Fruit fly (Drosophila melanogaster) whole organism, embryonic: ENCODE data around the gene Atac2.

Experiments used
- Abd-B ChIP-seq: fragments of 200-800 bp; sonication (Bioruptor generic); optimal IDR thresholded peaks from 2 replicates; lab custom pipeline; 2018; ENCODE audit warnings: missing biosample characterization, mild to moderate bottlenecking, missing genetic modification characterization, moderate library complexity
- CG10209 ChIP-seq: fragments of 200-800 bp; sonication (Bioruptor generic); optimal IDR thresholded peaks from 3 replicates; lab custom pipeline; 2017; ENCODE audit warnings: missing biosample characterization, mild to moderate bottlenecking, missing genetic modification characterization, missing genetic modification reagents
- CG12104 ChIP-seq: fragments of 200-800 bp; sonication (Bioruptor generic); optimal IDR thresholded peaks from 3 replicates; lab custom pipeline; 2016; ENCODE audit warnings: missing biosample characterization, missing genetic modification characterization
- CG12236 ChIP-seq: fragments of 200-800 bp; sonication (Bioruptor generic); optimal IDR thresholded peaks from 2 replicates; lab custom pipeline; 2016; ENCODE audit warnings: missing biosample characterization, missing genetic modification characterization
- CG1233 ChIP-seq: fragments of 200-800 bp; sonication (Bioruptor generic); optimal IDR thresholded peaks from 4 replicates; lab custom pipeline; 2018; ENCODE audit warnings: missing biosample characterization, mild to moderate bottlenecking, missing genetic modification characterization
- CG14050 ChIP-seq: fragments of 200-800 bp; sonication (Bioruptor generic); IDR thresholded peaks from 3 replicates; pipeline ENCODE4 v1.3.6; 2022; ENCODE audit warnings: missing biosample characterization, missing genetic modification characterization
- CG15011 ChIP-seq: fragments of 200-800 bp; sonication (Bioruptor generic); optimal IDR thresholded peaks from 3 replicates; lab custom pipeline; 2018; ENCODE audit warnings: missing biosample characterization, mild to moderate bottlenecking, missing genetic modification characterization
- CG15514 ChIP-seq: fragments of 200-800 bp; sonication (Bioruptor generic); optimal IDR thresholded peaks from 3 replicates; lab custom pipeline; 2017; ENCODE audit warnings: missing biosample characterization, missing genetic modification characterization, mild to moderate bottlenecking, moderate library complexity, missing genetic modification reagents
- CG15601 ChIP-seq: fragments of 200-800 bp; sonication (Bioruptor generic); optimal IDR thresholded peaks from 3 replicates; lab custom pipeline; 2019; ENCODE audit warnings: missing biosample characterization, mild to moderate bottlenecking, missing genetic modification characterization, moderate library complexity
- CG1602 ChIP-seq: fragments of 200-800 bp; sonication (Bioruptor generic); optimal IDR thresholded peaks from 3 replicates; lab custom pipeline; 2016; ENCODE audit warnings: missing biosample characterization, missing genetic modification characterization
- CG17568 ChIP-seq: fragments of 200-800 bp; sonication (Bioruptor generic); optimal IDR thresholded peaks from 2 replicates; lab custom pipeline; 2018; ENCODE audit warnings: missing biosample characterization, mild to moderate bottlenecking, missing genetic modification characterization, moderate library complexity
- CG17912 ChIP-seq: fragments of 200-800 bp; sonication (Bioruptor generic); optimal IDR thresholded peaks from 2 replicates; lab custom pipeline; 2018; ENCODE audit warnings: missing biosample characterization, mild to moderate bottlenecking, missing genetic modification characterization
- CG18011 ChIP-seq: fragments of 200-800 bp; sonication (Bioruptor generic); optimal IDR thresholded peaks from 2 replicates; lab custom pipeline; 2017; ENCODE audit warnings: missing biosample characterization, missing genetic modification characterization, mild to moderate bottlenecking, moderate library complexity, missing genotype
- CG30431 ChIP-seq: fragments of 200-800 bp; sonication (Bioruptor generic); optimal IDR thresholded peaks from 2 replicates; lab custom pipeline; 2017; ENCODE audit warnings: missing biosample characterization, missing genetic modification characterization
- CG34422 ChIP-seq: fragments of 200-800 bp; sonication (Bioruptor generic); IDR thresholded peaks from 3 replicates; pipeline ENCODE4 v1.3.6; 2022; ENCODE audit warnings: missing biosample characterization, missing genetic modification characterization
- CG43689 ChIP-seq: fragments of 200-800 bp; sonication (Bioruptor generic); IDR thresholded peaks from 2 replicates; pipeline ENCODE4 v1.3.6; 2022; ENCODE audit warnings: missing biosample characterization, missing genetic modification characterization
- CG6765 ChIP-seq: fragments of 200-800 bp; sonication (Bioruptor generic); optimal IDR thresholded peaks from 3 replicates; lab custom pipeline; 2017; ENCODE audit warnings: missing biosample characterization, mild to moderate bottlenecking, missing genetic modification characterization
- CG9727 ChIP-seq: fragments of 200-800 bp; sonication (Bioruptor generic); optimal IDR thresholded peaks from 3 replicates; lab custom pipeline; 2017; ENCODE audit warnings: missing biosample characterization, mild to moderate bottlenecking, missing genetic modification characterization
- CG9876 ChIP-seq: fragments of 200-800 bp; sonication (Bioruptor generic); optimal IDR thresholded peaks from 2 replicates; lab custom pipeline; 2016; ENCODE audit warnings: missing biosample characterization, missing genetic modification characterization
- CHES-1-like ChIP-seq: fragments of 200-800 bp; sonication (Bioruptor generic); optimal IDR thresholded peaks from 2 replicates; lab custom pipeline; 2016; ENCODE audit warnings: missing biosample characterization, missing genetic modification characterization
- CTCF ChIP-seq: fragments of 200-800 bp; sonication (Bioruptor generic); optimal IDR thresholded peaks from 2 replicates; lab custom pipeline; 2017; ENCODE audit warnings: missing biosample characterization, mild to moderate bottlenecking, missing genetic modification characterization, moderate library complexity
- CoRest ChIP-seq: fragments of 200-800 bp; sonication (Bioruptor generic); optimal IDR thresholded peaks from 3 replicates; lab custom pipeline; 2018; ENCODE audit warnings: missing biosample characterization, mild to moderate bottlenecking, missing genetic modification characterization, moderate library complexity
- Dip2 ChIP-seq: fragments of 200-800 bp; sonication (Bioruptor generic); IDR thresholded peaks from 2 replicates; pipeline ENCODE4 v1.3.6; 2022; ENCODE audit warnings: missing biosample characterization, missing genetic modification characterization
- Eip74EF ChIP-seq, 2 experiments: fragments of 200-800 bp in 1 of 2; fragments of >200 bp in 1 of 2; sonication (Bioruptor generic) in 1 of 2; optimal IDR thresholded peaks; 2 replicates each; lab custom pipeline; 2017 to 2019; ENCODE audit warnings: missing biosample characterization in 2 of 2, missing genetic modification characterization in 2 of 2, mild to moderate bottlenecking in 1 of 2, moderate library complexity in 1 of 2
- HHEX ChIP-seq: fragments of 200-800 bp; sonication (Bioruptor generic); optimal IDR thresholded peaks from 3 replicates; lab custom pipeline; 2017; ENCODE audit warnings: missing biosample characterization, mild to moderate bottlenecking, missing genetic modification characterization, missing genetic modification reagents
- Hand ChIP-seq: fragments of 200-800 bp; sonication (Bioruptor generic); optimal IDR thresholded peaks from 2 replicates; lab custom pipeline; 2017; ENCODE audit warnings: mild to moderate bottlenecking, missing biosample characterization, missing genetic modification reagents, missing genetic modification characterization
- MBD-R2 ChIP-seq: fragments of 200-800 bp; sonication (Bioruptor generic); IDR thresholded peaks from 2 replicates; pipeline ENCODE4 v1.3.6; 2022; ENCODE audit warnings: missing biosample characterization, missing genetic modification characterization
- Mad ChIP-seq: fragments of 200-800 bp; sonication (Bioruptor generic); optimal IDR thresholded peaks from 2 replicates; lab custom pipeline; 2016; ENCODE audit warnings: missing biosample characterization, missing genetic modification characterization
- Oaz ChIP-seq: fragments of 200-800 bp; sonication (Bioruptor generic); IDR thresholded peaks from 2 replicates; pipeline ENCODE4 v1.3.6; 2022; ENCODE audit warnings: missing biosample characterization, missing genetic modification characterization
- PHDP ChIP-seq: fragments of 200-800 bp; sonication (Bioruptor generic); optimal IDR thresholded peaks from 3 replicates; lab custom pipeline; 2018; ENCODE audit warnings: missing biosample characterization, mild to moderate bottlenecking, missing genetic modification characterization, moderate library complexity
- Sry-δ ChIP-seq: fragments of 200-800 bp; sonication (Bioruptor generic); optimal IDR thresholded peaks from 2 replicates; lab custom pipeline; 2016; ENCODE audit warnings: missing biosample characterization, missing genetic modification characterization
- bbx ChIP-seq: fragments of 200-800 bp; sonication (Bioruptor generic); IDR thresholded peaks from 2 replicates; pipeline ENCODE4 v1.3.6; 2022; ENCODE audit warnings: missing biosample characterization, missing genetic modification characterization; ENCODE audit not compliant: partially characterized antibody
- br ChIP-seq: fragments of >200 bp; optimal IDR thresholded peaks from 2 replicates; lab custom pipeline; 2017
- btn ChIP-seq: fragments of 200-800 bp; sonication (Bioruptor generic); optimal IDR thresholded peaks from 2 replicates; lab custom pipeline; 2016; ENCODE audit warnings: missing biosample characterization, missing genetic modification characterization
- chif ChIP-seq, 2 experiments: fragments of 200-800 bp; sonication (Bioruptor generic); optimal IDR thresholded peaks; 3 replicates each; lab custom pipeline; 2016; ENCODE audit warnings: missing biosample characterization in 2 of 2, missing genetic modification characterization in 2 of 2
- corto ChIP-seq: fragments of 200-800 bp; sonication (Bioruptor generic); optimal IDR thresholded peaks from 2 replicates; lab custom pipeline; 2016; ENCODE audit warnings: missing biosample characterization, mild to moderate bottlenecking, missing genetic modification characterization, moderate library complexity
- cwo ChIP-seq: fragments of 200-800 bp; sonication (Bioruptor generic); optimal IDR thresholded peaks from 3 replicates; lab custom pipeline; 2017; ENCODE audit warnings: missing biosample characterization, missing genetic modification characterization, mild to moderate bottlenecking, moderate library complexity, missing genetic modification reagents
- dmrt99B ChIP-seq: fragments of 200-800 bp; sonication (Bioruptor generic); optimal IDR thresholded peaks from 2 replicates; lab custom pipeline; 2018; ENCODE audit warnings: missing biosample characterization, mild to moderate bottlenecking, missing genetic modification characterization, moderate library complexity
- eve ChIP-seq, 2 experiments: fragments of >200 bp; optimal IDR thresholded peaks; 2 replicates each; lab custom pipeline; 2017; ENCODE audit warnings: missing biosample characterization in 2 of 2, missing genetic modification characterization in 2 of 2
- fd102C ChIP-seq: fragments of 200-800 bp; sonication (Bioruptor generic); optimal IDR thresholded peaks from 2 replicates; lab custom pipeline; 2018; ENCODE audit warnings: missing biosample characterization, mild to moderate bottlenecking, missing genetic modification characterization, moderate library complexity
- gcm2 ChIP-seq: fragments of 200-800 bp; sonication (Bioruptor generic); optimal IDR thresholded peaks from 2 replicates; lab custom pipeline; 2016; ENCODE audit warnings: missing biosample characterization, missing genetic modification characterization
- gsb ChIP-seq: fragments of 200-800 bp; sonication (Bioruptor generic); IDR thresholded peaks from 2 replicates; pipeline ENCODE4 v1.3.6; 2022; ENCODE audit warnings: missing biosample characterization, missing genetic modification characterization
- nom ChIP-seq: fragments of 200-800 bp; sonication (Bioruptor generic); optimal IDR thresholded peaks from 2 replicates; lab custom pipeline; 2017; ENCODE audit warnings: missing biosample characterization, missing genetic modification characterization, mild to moderate bottlenecking, moderate library complexity, missing genetic modification reagents
- pan ChIP-seq, 4 experiments: fragments of >200 bp in 3 of 4; fragments of 200-800 bp in 1 of 4; sonication (Bioruptor generic) in 1 of 4; optimal IDR thresholded peaks in 3 of 4; IDR thresholded peaks in 1 of 4; 2 replicates each; pipeline versions ENCODE4 v1.3.6 to Lab custom; 2017 to 2022; ENCODE audit warnings: missing biosample characterization in 2 of 4, missing genetic modification characterization in 2 of 4, mixed read lengths in 1 of 4
- psq ChIP-seq: fragments of 200-800 bp; sonication (Bioruptor generic); optimal IDR thresholded peaks from 2 replicates; lab custom pipeline; 2017; ENCODE audit warnings: missing biosample characterization, missing genetic modification characterization
- ttk ChIP-seq: fragments of 200-800 bp; sonication (Bioruptor generic); IDR thresholded peaks from 2 replicates; pipeline ENCODE4 v2.1.2; 2022; ENCODE audit warnings: missing biosample characterization, missing genetic modification characterization
- vnd ChIP-seq: fragments of 200-800 bp; sonication (Bioruptor generic); IDR thresholded peaks from 3 replicates; pipeline ENCODE4 v1.3.6; 2022; ENCODE audit warnings: missing biosample characterization, missing genetic modification characterization; ENCODE audit not compliant: partially characterized antibody
- wor ChIP-seq: fragments of 200-800 bp; sonication (Bioruptor generic); IDR thresholded peaks from 2 replicates; pipeline ENCODE4 v1.3.6; 2022; ENCODE audit warnings: missing biosample characterization, missing genetic modification characterization
- yki ChIP-seq: fragments of >200 bp; optimal IDR thresholded peaks from 3 replicates; lab custom pipeline; 2018
- z ChIP-seq: fragments of 200-800 bp; sonication (Bioruptor generic); IDR thresholded peaks from 3 replicates; pipeline ENCODE4 v1.3.6; 2022; ENCODE audit warnings: missing biosample characterization, missing genetic modification characterization

Atac2 gene

dm6 chr2L:18617003-18617402 is 5.0 kb upstream of the Atac2 start, which contains the start of gene MESR3 (continued):
- TF ChIP-seq CG1233 (peak; percentile 81), HHEX (GFP tag; lab: Kevin White, UChicago) (peak; percentile 44), corto (GFP tag; lab: Kevin White, UChicago) (no peak), dmrt99B (no peak), ttk (GFP tag; lab: Robert Waterston, UW) (peak; percentile 60; the same call in 1 of the 2 replicates), gcm2 (GFP tag; lab: Kevin White, UChicago) (no peak), vnd (GFP tag; lab: Robert Waterston, UW) (no peak), CHES-1-like (no peak), CG12104 (GFP tag; lab: Kevin White, UChicago) (peak; percentile 19), psq (GFP tag; lab: Kevin White, UChicago) (peak; percentile 23), z (0 out of 3 replicates have a peak, but pooled peaks have one; percentile 30), gsb (GFP tag; lab: Robert Waterston, UW) (no peak), CG15601 (tag; lab: Kevin White, UChicago) (peak; percentile 69), Abd-B (GFP tag; lab: Kevin White, UChicago) (no peak), CG6765 (GFP tag; lab: Kevin White, UChicago) (peak; percentile 86), CG17568 (GFP tag; lab: Kevin White, UChicago) (peak; percentile 36), cwo (peak; percentile 80), CG17912 (GFP tag; lab: Kevin White, UChicago) (no peak), eve (GFP tag; optimal IDR thresholded peaks at IDR 0.05; lab: Kevin White, UChicago) (no peak), fd102C (GFP tag; lab: Kevin White, UChicago) (no peak), MBD-R2 (GFP tag; lab: Robert Waterston, UW) (peak; percentile 46; the same call in 1 of the 2 replicates), wor (no peak), chif (GFP tag; optimal IDR thresholded peaks at IDR 0.05; lab: Kevin White, UChicago) (no peak), Sry-δ (GFP tag; lab: Kevin White, UChicago) (no peak), PHDP (tag; lab: Kevin White, UChicago) (peak; percentile 58), CG15011 (GFP tag; lab: Kevin White, UChicago) (peak; percentile 10), Eip74EF (GFP tag; optimal IDR thresholded peaks at IDR 0.05; lab: Kevin White, UChicago) (peak in 1 of 2 experiments; percentile 68), br (lab: Kevin White, UChicago) (no peak), CTCF (GFP tag; lab: Kevin White, UChicago) (no peak), pan (optimal IDR thresholded peaks at IDR 0.05; lab: Kevin White, UChicago) (peak in 1 of 2 experiments; percentile 50), pan (GFP tag; optimal IDR thresholded peaks at IDR 0.05 in 1 of 2, IDR thresholded peaks at IDR 0.05 in 1 of 2) (peak in 1 of 2 experiments; percentile 83), CG10209 (GFP tag; lab: Kevin White, UChicago) (peak; percentile 34), CG12236 (no peak), CoRest (tag; lab: Kevin White, UChicago) (peak; percentile 74), Oaz (GFP tag; lab: Robert Waterston, UW) (0 out of 2 replicates have a peak, but pooled peaks have one; percentile 4), CG30431 (GFP tag; lab: Kevin White, UChicago) (no peak), btn (GFP tag; lab: Kevin White, UChicago) (no peak), bbx (GFP tag; lab: Robert Waterston, UW) (peak; percentile 53; the same call in 1 of the 2 replicates), CG15514 (GFP tag; lab: Kevin White, UChicago) (peak; percentile 68), Mad (GFP tag; lab: Kevin White, UChicago) (no peak), nom (GFP tag; lab: Kevin White, UChicago) (peak; percentile 81), Hand (GFP tag; lab: Kevin White, UChicago) (peak; percentile 61), Dip2 (GFP tag; lab: Robert Waterston, UW) (no peak), CG9727 (peak; percentile 69), CG9876 (GFP tag; lab: Kevin White, UChicago) (no peak), CG43689 (no peak), CG34422 (GFP tag; lab: Robert Waterston, UW) (peak; percentile 80), yki (no peak), CG14050 (GFP tag; lab: Robert Waterston, UW) (peak; percentile 30; the same call in 2 of the 3 replicates), CG18011 (GFP tag; lab: Kevin White, UChicago) (no peak), CG1602 (peak; percentile 58)
